Worm (Caenorhabditis elegans): ENCODE measurements around the gene eif-2Bdelta.
A peak's percentile ranks its signal among the peaks of the same experiment; 100 is the strongest.

eif-2Bdelta gene

ce11 chrV:9504474-9504960 lies 9.1 kb upstream of the eif-2Bdelta start, which contains the start of gene haao-1:
haao-1 (plus strand) TSS chrV:9504910.
- TF ChIP-seq nhr-23 (tag; optimal IDR thresholded peaks at IDR 0.05) (peak; percentile 41), ZK546.5 (tag; optimal IDR thresholded peaks at IDR 0.05) (no peak), nhr-25 (tag; optimal IDR thresholded peaks at IDR 0.05) (peak; percentile 49), elt-3 (tag; optimal IDR thresholded peaks at IDR 0.05) (no peak), unc-62 (GFP tag; optimal IDR thresholded peaks at IDR 0.05) (no peak), nhr-12 (tag; optimal IDR thresholded peaks at IDR 0.05) (no peak)

- TF ChIP-seq pqm-1 (tag; optimal IDR thresholded peaks at IDR 0.05), result peak; percentile 80
- TF ChIP-seq elt-2 (tag; optimal IDR thresholded peaks at IDR 0.05), result peak; percentile 82
- TF ChIP-seq snpc-4 (tag; optimal IDR thresholded peaks at IDR 0.05), result no peak
These were observed 6.7 kb upstream of the eif-2Bdelta start for ce11 chrV:9506931-9507330.

- TF ChIP-seq eor-1 (tag; optimal IDR thresholded peaks at IDR 0.05), result no peak
- TF ChIP-seq pha-4 (tag; optimal IDR thresholded peaks at IDR 0.05), result peak; percentile 1
- TF ChIP-seq elt-2 (tag; optimal IDR thresholded peaks at IDR 0.05), result peak; percentile 67
- TF ChIP-seq lin-39 (tag; optimal IDR thresholded peaks at IDR 0.05), result no peak
- no peak for TF ChIP-seq egl-27 (tag; optimal IDR thresholded peaks at IDR 0.05)
- no peak for TF ChIP-seq ceh-16 (tag; optimal IDR thresholded peaks at IDR 0.05)
- TF ChIP-seq nhr-67 (tag; optimal IDR thresholded peaks at IDR 0.05), result no peak
- TF ChIP-seq skn-1 (tag; optimal IDR thresholded peaks at IDR 0.05), result no peak
These were observed 5.9 kb upstream of the eif-2Bdelta start, which contains the start of gene acs-14 for ce11 chrV:9507742-9508141. acs-14 (plus strand) TSS chrV:9508132.

- TF ChIP-seq ama-1 (optimal IDR thresholded peaks at IDR 0.05) (no peak), elt-3 (tag; optimal IDR thresholded peaks at IDR 0.05) (no peak), jun-1 (tag; optimal IDR thresholded peaks at IDR 0.05) (no peak), nhr-11 (tag; optimal IDR thresholded peaks at IDR 0.05) (no peak), ceh-82 (tag; optimal IDR thresholded peaks at IDR 0.05) (no peak), nhr-43 (tag; optimal IDR thresholded peaks at IDR 0.05; ENCODE audit: poor library complexity, severe bottlenecking) (no peak), nhr-76 (tag; optimal IDR thresholded peaks at IDR 0.05) (no peak), aly-2 (tag; optimal IDR thresholded peaks at IDR 0.05) (no peak), sea-2 (GFP tag; optimal IDR thresholded peaks at IDR 0.05) (no peak), zag-1 (tag; optimal IDR thresholded peaks at IDR 0.05) (no peak), lsy-12 (tag; optimal IDR thresholded peaks at IDR 0.05) (no peak), nhr-237 (tag; optimal IDR thresholded peaks at IDR 0.05) (no peak), mdl-1 (tag; optimal IDR thresholded peaks at IDR 0.05) (no peak), nhr-25 (tag; optimal IDR thresholded peaks at IDR 0.05) (no peak), pha-4 (tag; optimal IDR thresholded peaks at IDR 0.05) (no peak), mml-1 (tag; optimal IDR thresholded peaks at IDR 0.05) (no peak), ztf-11 (tag; optimal IDR thresholded peaks at IDR 0.05) (no peak)
These were observed 4.0 kb upstream of the eif-2Bdelta start for ce11 chrV:9509597-9509996.

DNA sequence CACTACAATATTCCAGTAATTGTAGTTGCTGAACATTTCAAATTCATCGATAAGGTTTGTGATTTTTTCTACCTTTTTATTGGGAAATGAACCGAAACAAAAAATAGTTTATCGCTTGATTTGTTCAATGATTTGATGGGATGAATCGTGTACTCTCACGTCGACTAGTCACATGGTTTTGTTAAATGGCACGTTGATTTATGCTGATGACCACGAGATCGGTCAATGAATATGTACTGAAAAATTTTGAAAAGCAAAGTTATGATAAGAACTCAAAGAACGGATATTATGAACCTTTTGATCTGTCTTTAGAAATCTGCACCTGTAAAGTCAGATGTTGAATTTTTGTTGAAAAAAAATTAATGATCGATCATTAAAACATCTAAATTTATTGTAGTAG lies 2.7 kb downstream of the eif-2Bdelta start:
- TF ChIP-seq nhr-67 (tag; optimal IDR thresholded peaks at IDR 0.05) (no peak), ceh-28 (tag; optimal IDR thresholded peaks at IDR 0.05) (no peak), zag-1 (tag; optimal IDR thresholded peaks at IDR 0.05) (no peak), daf-12 (tag; optimal IDR thresholded peaks at IDR 0.05) (no peak), ceh-9 (tag; optimal IDR thresholded peaks at IDR 0.05) (no peak), ztf-4 (tag; optimal IDR thresholded peaks at IDR 0.05) (no peak), mml-1 (tag; optimal IDR thresholded peaks at IDR 0.05) (no peak), skn-1 (tag; optimal IDR thresholded peaks at IDR 0.05) (no peak), nhr-28 (tag; optimal IDR thresholded peaks at IDR 0.05) (no peak), nfya-1 (tag; optimal IDR thresholded peaks at IDR 0.05; ENCODE audit: insufficient read depth) (no peak), snpc-4 (tag; optimal IDR thresholded peaks at IDR 0.05) (no peak), nhr-237 (tag; optimal IDR thresholded peaks at IDR 0.05) (no peak), nhr-11 (tag; optimal IDR thresholded peaks at IDR 0.05) (no peak), fos-1 (tag; optimal IDR thresholded peaks at IDR 0.05) (no peak), nhr-23 (tag; optimal IDR thresholded peaks at IDR 0.05) (peak; percentile 86), pqm-1 (tag; optimal IDR thresholded peaks at IDR 0.05) (peak; percentile 88), fkh-10 (GFP tag; optimal IDR thresholded peaks at IDR 0.05) (no peak), nhr-77 (tag; optimal IDR thresholded peaks at IDR 0.05) (no peak), mdl-1 (tag; optimal IDR thresholded peaks at IDR 0.05) (no peak), lsy-12 (tag; optimal IDR thresholded peaks at IDR 0.05) (peak; percentile 20), aly-2 (tag; optimal IDR thresholded peaks at IDR 0.05) (no peak), sea-2 (GFP tag; optimal IDR thresholded peaks at IDR 0.05) (no peak), egl-27 (tag; optimal IDR thresholded peaks at IDR 0.05) (no peak), tbx-2 (tag; optimal IDR thresholded peaks at IDR 0.05) (no peak), ceh-82 (tag; optimal IDR thresholded peaks at IDR 0.05) (no peak), ZK546.5 (tag; optimal IDR thresholded peaks at IDR 0.05) (no peak), lin-39 (tag; optimal IDR thresholded peaks at IDR 0.05) (no peak), jun-1 (tag; optimal IDR thresholded peaks at IDR 0.05) (peak; percentile 69), elt-1 (tag; optimal IDR thresholded peaks at IDR 0.05) (no peak), nhr-76 (tag; optimal IDR thresholded peaks at IDR 0.05) (no peak), eor-1 (tag; optimal IDR thresholded peaks at IDR 0.05) (no peak), unc-62 (GFP tag; optimal IDR thresholded peaks at IDR 0.05) (no peak), nhr-25 (tag; optimal IDR thresholded peaks at IDR 0.05) (peak; percentile 26), lin-15B (tag; optimal IDR thresholded peaks at IDR 0.05) (no peak), egl-5 (tag; optimal IDR thresholded peaks at IDR 0.05) (no peak), nhr-12 (tag; optimal IDR thresholded peaks at IDR 0.05) (no peak)
